Worm (Caenorhabditis elegans) whole organism, midembryonic: ENCODE data around the gene his-31.

Source experiments
- T22C8.4 ChIP-seq: fragments of 200-800 bp; sonication (Bioruptor generic); IDR thresholded peaks from 2 replicates; pipeline ENCODE4 v1.3.6; 2022; ENCODE audit warnings: missing genetic modification characterization, missing compliant biosample characterization
- cog-1 ChIP-seq: sonication (generic microtip); optimal IDR thresholded peaks from 2 replicates; lab custom pipeline; 2016; ENCODE audit warnings: missing genetic modification characterization, missing compliant biosample characterization
- flt-1 ChIP-seq: fragments of 200-800 bp; sonication (Bioruptor generic); IDR thresholded peaks from 2 replicates; pipeline ENCODE4 v1.3.6; 2022; ENCODE audit warnings: missing genetic modification characterization, missing compliant biosample characterization
- klf-2 ChIP-seq: fragments of 200-800 bp; sonication (Bioruptor generic); conservative IDR thresholded peaks from 2 replicates; pipeline ENCODE4 v1.3.6; 2022; ENCODE audit warnings: missing genetic modification reagents, missing genetic modification characterization, missing compliant biosample characterization
- med-1 ChIP-seq: sonication (generic microtip); optimal IDR thresholded peaks from 2 replicates; lab custom pipeline; 2017; ENCODE audit warnings: missing genetic modification characterization, mild to moderate bottlenecking, missing compliant biosample characterization, antibody characterized with exemption, missing genetic modification reagents; ENCODE audit not compliant: insufficient read depth
- ref-1 ChIP-seq: fragments of 200-800 bp; sonication (Bioruptor generic); conservative IDR thresholded peaks from 2 replicates; pipeline ENCODE4 v1.3.6; 2022; ENCODE audit warnings: missing genetic modification reagents, missing genetic modification characterization, missing compliant biosample characterization
- tab-1 ChIP-seq: fragments of 200-800 bp; sonication (Bioruptor generic); IDR thresholded peaks from 2 replicates; pipeline ENCODE4 v1.3.6; 2022; ENCODE audit warnings: missing genetic modification characterization, missing compliant biosample characterization
- ztf-23 ChIP-seq: fragments of 200-800 bp; sonication (Bioruptor generic); IDR thresholded peaks from 2 replicates; pipeline ENCODE4 v1.3.6; 2022; ENCODE audit warnings: missing genetic modification reagents, missing genetic modification characterization, missing compliant biosample characterization
- ztf-29 ChIP-seq: fragments of 200-800 bp; sonication (Bioruptor generic); IDR thresholded peaks from 2 replicates; pipeline ENCODE4 v1.3.6; 2022; ENCODE audit warnings: missing genetic modification reagents, missing genetic modification characterization, missing compliant biosample characterization

Gene his-31

ce11 chrIV:8333954-8333987 is at the start of gene his-31:
his-31 (minus strand) TSS chrIV:8333983.
- TF ChIP-seq ztf-29 (GFP tag; lab: Robert Waterston, UW) (no peak), T22C8.4 (no peak), med-1 (GFP tag; lab: Kevin White, UChicago) (no peak), tab-1 (GFP tag; lab: Robert Waterston, UW) (no peak), ref-1 (no peak), ztf-23 (no peak), cog-1 (no peak), flt-1 (GFP tag; lab: Robert Waterston, UW) (no peak), klf-2 (no peak)

ce11 chrIV:8382695-8383094 is 48.9 kb upstream of the his-31 start, which contains the start of gene D2096.9:
D2096.9 (minus strand) TSS chrIV:8382795.
- TF ChIP-seq med-1 (GFP tag; lab: Kevin White, UChicago) = no peak
- TF ChIP-seq ref-1 = no peak
- TF ChIP-seq ztf-29 (GFP tag; lab: Robert Waterston, UW) = no peak

ce11 chrIV:8380266-8380850 is 46.6 kb upstream of the his-31 start:
- TF ChIP-seq med-1 (GFP tag; lab: Kevin White, UChicago) (no peak), ztf-29 (GFP tag; lab: Robert Waterston, UW) (no peak), T22C8.4 (no peak)

- TF ChIP-seq ref-1 (no peak), cog-1 (no peak), klf-2 (no peak), flt-1 (GFP tag; lab: Robert Waterston, UW) (no peak), med-1 (GFP tag; lab: Kevin White, UChicago) (no peak), T22C8.4 (no peak), ztf-29 (GFP tag; lab: Robert Waterston, UW) (no peak), ztf-23 (no peak), tab-1 (GFP tag; lab: Robert Waterston, UW) (no peak)
Measured at ce11 chrIV:8379683-8380082, 45.9 kb upstream of the his-31 start, which contains the start of gene praf-3. praf-3 (plus strand) TSS chrIV:8379983.

- TF ChIP-seq cog-1 (peak; percentile 36), flt-1 (GFP tag; lab: Robert Waterston, UW) (no peak)
Measured at ce11 chrIV:8379278-8379677, 45.5 kb upstream of the his-31 start, which contains the start of gene nap-1. nap-1 (minus strand) TSS chrIV:8379319.

DNA sequence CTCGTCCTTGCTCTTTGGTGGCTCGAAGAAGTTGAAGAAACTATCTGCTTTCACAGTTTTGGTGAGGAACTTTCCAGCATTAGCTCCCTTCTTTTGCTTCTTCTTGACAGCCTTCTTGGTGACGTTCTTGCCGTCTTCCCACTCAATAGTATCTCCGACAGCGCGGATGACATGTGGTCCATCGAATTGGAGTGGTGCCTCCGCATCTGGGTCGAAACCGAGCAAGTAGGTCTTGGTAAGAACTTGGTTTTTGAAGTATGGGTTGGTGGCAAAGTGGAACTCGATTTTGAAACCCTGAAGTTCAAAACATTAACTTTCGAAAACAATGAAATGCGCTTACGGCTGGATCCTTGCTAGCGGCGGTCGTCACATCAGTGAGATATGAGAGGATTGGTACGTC is 44.5 kb upstream of the his-31 start:
- TF ChIP-seq med-1 (GFP tag; lab: Kevin White, UChicago) (no peak), ref-1 (no peak), ztf-29 (GFP tag; lab: Robert Waterston, UW) (no peak), klf-2 (no peak), T22C8.4 (no peak), flt-1 (GFP tag; lab: Robert Waterston, UW) (no peak), ztf-23 (no peak), cog-1 (no peak), tab-1 (GFP tag; lab: Robert Waterston, UW) (no peak)

DNA sequence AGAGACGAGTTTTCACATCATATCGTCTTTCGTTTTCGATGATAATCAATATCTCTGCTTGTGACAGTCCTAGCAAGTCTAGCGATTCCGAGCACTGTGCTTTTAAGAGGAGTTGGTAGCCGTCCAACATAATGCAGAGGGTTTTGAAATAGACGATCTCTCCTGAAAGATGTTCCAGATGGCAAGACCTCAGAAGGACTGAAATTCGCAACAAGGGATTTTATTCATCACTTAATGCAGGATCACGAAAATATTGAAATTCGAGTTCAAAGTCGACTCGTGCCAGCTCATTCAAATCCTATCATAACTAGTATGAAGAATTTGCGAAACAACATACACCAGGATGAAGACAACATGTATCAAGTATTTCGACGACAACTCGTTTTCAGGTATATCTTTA is 43.7 kb upstream of the his-31 start, which contains the start of gene D2096.7:
Gene D2096.7 (minus strand): TSS at position 130 of the 400 bp plus-strand sequence.
- TF ChIP-seq ztf-29 (GFP tag; lab: Robert Waterston, UW) (no peak), med-1 (GFP tag; lab: Kevin White, UChicago) (no peak), tab-1 (GFP tag; lab: Robert Waterston, UW) (no peak), ztf-23 (no peak)

DNA sequence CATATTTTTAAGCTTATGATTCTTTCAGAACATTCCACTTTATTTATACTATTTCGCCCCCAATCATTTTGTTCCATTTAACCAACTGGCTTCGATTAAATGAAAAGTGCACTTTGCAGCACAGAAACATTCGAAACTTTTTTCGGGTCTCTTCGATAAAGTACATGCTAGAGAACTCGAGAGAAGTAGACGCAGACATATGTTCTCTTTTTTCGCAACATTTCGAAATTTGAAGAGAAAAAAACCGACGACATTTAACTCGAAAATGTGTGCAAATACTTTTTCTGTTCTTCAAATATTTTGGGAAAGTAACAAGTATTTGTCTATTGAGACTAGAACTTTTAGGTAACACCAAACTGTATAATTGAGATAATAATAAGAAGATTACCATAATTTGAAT is 43.1 kb upstream of the his-31 start:
- TF ChIP-seq klf-2 (no peak), ztf-29 (GFP tag; lab: Robert Waterston, UW) (no peak), cog-1 (no peak), ztf-23 (no peak), T22C8.4 (no peak), flt-1 (GFP tag; lab: Robert Waterston, UW) (no peak), med-1 (GFP tag; lab: Kevin White, UChicago) (no peak), tab-1 (GFP tag; lab: Robert Waterston, UW) (no peak), ref-1 (no peak)

DNA sequence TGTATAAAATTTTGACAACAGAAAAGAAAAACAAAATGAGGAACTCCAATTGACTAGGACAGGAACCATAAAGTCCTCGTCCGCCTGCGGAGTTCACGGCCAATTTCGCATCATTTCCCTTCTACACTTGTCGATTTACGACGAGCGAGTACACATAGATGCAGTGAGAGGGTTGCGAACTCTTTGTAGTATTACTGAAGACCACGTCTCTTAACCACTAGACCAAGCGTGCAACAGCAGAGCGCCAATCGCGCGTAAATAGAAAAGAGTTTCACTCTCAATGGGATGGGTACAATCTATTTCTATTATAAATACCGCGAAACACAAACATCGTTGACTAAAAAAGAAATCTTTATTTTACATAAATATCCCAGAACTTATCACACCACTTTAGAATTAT is 41.6 kb upstream of the his-31 start:
- TF ChIP-seq ztf-29 (GFP tag; lab: Robert Waterston, UW) (peak; percentile 81; the same call in 1 of the 2 replicates), ztf-23 (peak; percentile 93), ref-1 (peak; percentile 78), tab-1 (GFP tag; lab: Robert Waterston, UW) (peak; percentile 95), klf-2 (0 out of 2 replicates have a peak, but pooled peaks have one; percentile 53), med-1 (GFP tag; lab: Kevin White, UChicago) (peak; percentile 57), flt-1 (GFP tag; lab: Robert Waterston, UW) (peak; percentile 96), T22C8.4 (peak; percentile 83), cog-1 (peak; percentile 89)

DNA sequence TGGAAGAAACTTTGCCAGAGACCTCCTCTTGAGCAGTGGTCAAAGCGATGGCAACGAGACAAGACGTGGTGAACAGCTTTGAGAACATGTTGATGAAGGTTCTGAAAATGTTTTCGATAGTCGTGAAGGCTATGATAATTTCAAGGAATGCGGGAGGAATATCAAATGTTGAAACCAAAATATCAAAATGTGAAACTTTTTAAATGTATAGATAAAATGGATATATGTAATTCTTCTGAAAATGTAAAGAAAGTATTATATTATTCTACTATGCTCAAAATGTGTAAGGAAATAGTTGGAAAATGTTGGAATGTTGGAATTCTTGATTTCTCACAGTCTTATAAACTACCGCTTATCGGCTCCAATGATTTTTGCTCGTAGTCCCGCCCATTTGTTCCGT is 35.4 kb upstream of the his-31 start, which contains the start of gene D2096.6:
Gene D2096.6 (minus strand): TSS at position 101 of the 400 bp plus-strand sequence.
- TF ChIP-seq flt-1 (GFP tag; lab: Robert Waterston, UW) (no peak), med-1 (GFP tag; lab: Kevin White, UChicago) (no peak), cog-1 (no peak), T22C8.4 (no peak), ztf-23 (no peak), ref-1 (no peak), ztf-29 (GFP tag; lab: Robert Waterston, UW) (no peak), klf-2 (no peak), tab-1 (GFP tag; lab: Robert Waterston, UW) (no peak)

- TF ChIP-seq ref-1 (no peak), tab-1 (GFP tag; lab: Robert Waterston, UW) (no peak), T22C8.4 (no peak), med-1 (GFP tag; lab: Kevin White, UChicago) (no peak), klf-2 (no peak), ztf-23 (no peak), ztf-29 (GFP tag; lab: Robert Waterston, UW) (no peak), cog-1 (no peak), flt-1 (GFP tag; lab: Robert Waterston, UW) (no peak)
Measured at ce11 chrIV:8367887-8368286, 34.1 kb upstream of the his-31 start.
